Worm (Caenorhabditis elegans): ENCODE measurements around the gene F54D10.4.

The F54D10.4 gene

DNA sequence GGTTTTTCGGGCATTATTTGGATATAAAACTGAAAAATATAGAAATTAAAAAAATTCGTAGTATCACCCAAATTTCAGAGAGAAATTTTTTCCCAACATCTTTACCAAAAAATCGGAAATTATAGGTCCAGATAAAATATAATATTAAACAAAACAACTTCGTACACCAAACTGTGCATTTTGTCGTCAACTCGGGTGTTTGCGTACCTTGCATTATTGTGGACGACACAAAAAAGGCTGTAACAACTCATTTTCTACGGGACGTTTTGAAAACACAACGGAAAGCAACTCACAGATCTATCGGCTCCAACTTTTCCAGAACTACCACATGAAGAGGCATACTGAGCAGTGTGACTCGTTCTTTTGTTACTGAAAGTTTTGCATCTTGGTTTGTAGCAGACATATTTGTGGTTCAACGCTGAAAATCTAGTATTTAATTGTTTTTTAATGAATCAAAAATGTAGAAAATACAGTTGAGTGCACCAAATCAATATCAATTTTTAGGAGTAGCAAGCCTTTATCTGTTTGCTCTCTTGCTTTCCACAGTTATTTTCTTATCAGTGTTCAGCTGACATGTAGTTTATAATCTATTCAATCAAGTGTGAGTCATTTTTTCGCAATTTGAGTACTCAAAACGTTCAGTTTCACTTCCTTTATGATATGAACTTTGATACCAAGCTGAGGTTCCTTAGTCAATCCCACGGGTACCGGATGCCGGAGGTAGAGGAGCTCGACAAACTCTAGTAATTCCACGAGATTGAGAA lies 8.8 kb upstream of the F54D10.4 start (continued):
- TF ChIP-seq unc-98 (GFP tag; IDR thresholded peaks at IDR 0.05) (no peak), nhr-77 (tag; optimal IDR thresholded peaks at IDR 0.05) (no peak), ceh-90 (tag; optimal IDR thresholded peaks at IDR 0.05) (no peak), vab-15 (tag; optimal IDR thresholded peaks at IDR 0.05) (no peak), elt-2 (tag; optimal IDR thresholded peaks at IDR 0.05) (peak; percentile 83), egl-13 (tag; optimal IDR thresholded peaks at IDR 0.05) (no peak), F16B12.6 (tag; optimal IDR thresholded peaks at IDR 0.05) (peak; percentile 79), dpl-1 (GFP tag; optimal IDR thresholded peaks at IDR 0.05) (peak in 2 of 3 experiments; percentile 21 to 53), nhr-85 (tag) (no peak), Y116A8C.19 (tag; optimal IDR thresholded peaks at IDR 0.05; ENCODE audit: borderline replicate concordance) (no peak), lin-14 (GFP tag; optimal IDR thresholded peaks at IDR 0.05) (no peak), ceh-8 (GFP tag; optimal IDR thresholded peaks at IDR 0.05) (no peak), rnt-1 (tag; optimal IDR thresholded peaks at IDR 0.05) (no peak), nhr-28 (tag; optimal IDR thresholded peaks at IDR 0.05) (no peak), ets-5 (GFP tag; IDR thresholded peaks at IDR 0.05) (no peak), irx-1 (tag; optimal IDR thresholded peaks at IDR 0.05) (no peak), ces-1 (GFP tag; optimal IDR thresholded peaks at IDR 0.05) (no peak), nhr-47 (tag; optimal IDR thresholded peaks at IDR 0.05) (peak; percentile 31), fkh-8 (tag; optimal IDR thresholded peaks at IDR 0.05) (no peak), egl-27 (tag; optimal IDR thresholded peaks at IDR 0.05) (no peak), mef-2 (tag; optimal IDR thresholded peaks at IDR 0.05) (no peak), snpc-4 (tag; optimal IDR thresholded peaks at IDR 0.05) (no peak), nhr-90 (tag; optimal IDR thresholded peaks at IDR 0.05; ENCODE audit: poor library complexity) (peak; percentile 15)

DNA sequence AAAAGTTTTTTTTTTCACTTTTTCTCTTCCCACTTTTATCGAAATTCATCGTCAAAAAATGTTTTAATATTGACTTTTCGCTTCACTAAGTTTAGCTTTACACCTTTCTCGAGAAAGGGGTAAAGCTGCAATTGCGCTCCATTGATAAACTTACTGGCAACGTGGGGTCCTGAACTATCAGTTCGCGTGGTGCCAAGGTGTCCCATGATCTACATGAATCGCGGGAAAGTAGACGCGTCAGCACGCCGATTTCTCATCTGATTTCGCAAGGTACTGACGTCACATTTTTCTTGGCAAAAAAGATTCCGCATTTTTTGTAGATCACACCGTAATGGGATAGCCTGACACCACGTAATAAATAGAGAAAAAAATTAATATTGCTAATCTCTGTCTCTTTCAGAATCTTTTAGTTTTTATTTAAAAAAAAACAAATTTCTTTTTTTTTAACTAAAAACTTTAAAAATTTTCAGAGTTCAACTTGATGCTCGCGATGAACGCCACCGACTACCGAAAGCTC lies 5.0 kb upstream of the F54D10.4 start, which contains the start of gene lido-15:
Gene lido-15 (plus strand): TSS at position 467 of the 517 bp plus-strand sequence.
- TF ChIP-seq hlh-4 (tag; optimal IDR thresholded peaks at IDR 0.05) (no peak), unc-86 (tag; optimal IDR thresholded peaks at IDR 0.05) (no peak), lin-39 (tag; optimal IDR thresholded peaks at IDR 0.05) (no peak), efl-1 (optimal IDR thresholded peaks at IDR 0.05) (peak in 1 of 2 experiments; percentile 5), efl-1 (GFP tag; optimal IDR thresholded peaks at IDR 0.05 in 1 of 2) (no peak)

DNA sequence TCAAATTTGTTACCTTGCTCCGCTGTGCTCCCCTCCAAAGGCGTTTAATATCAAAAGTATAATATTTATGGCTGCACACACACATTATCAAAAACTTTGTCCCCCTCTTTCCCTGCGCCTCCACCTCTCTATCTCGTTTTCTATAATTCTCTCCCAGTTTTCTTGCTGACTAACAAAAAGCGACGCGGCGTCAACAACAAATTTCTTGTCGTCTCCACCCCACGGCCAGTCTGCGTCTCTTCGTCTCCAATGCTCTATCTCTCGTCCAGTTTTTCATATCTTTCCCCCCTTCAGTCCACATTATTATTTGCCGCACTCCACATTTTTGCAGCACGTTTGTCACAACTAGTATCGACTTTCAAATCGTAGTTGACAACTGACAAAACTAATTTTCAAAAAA lies 3.7 kb upstream of the F54D10.4 start:
- TF ChIP-seq lin-13 (GFP tag; optimal IDR thresholded peaks at IDR 0.05) (no peak), C04F5.9 (tag; optimal IDR thresholded peaks at IDR 0.05) (no peak), vab-15 (tag; optimal IDR thresholded peaks at IDR 0.05) (no peak), nhr-19 (GFP tag; conservative IDR thresholded peaks at IDR 0.05) (peak; percentile 32; the same call in 1 of the 2 replicates), rnt-1 (tag; optimal IDR thresholded peaks at IDR 0.05) (peak; percentile 30), dsc-1 (tag; optimal IDR thresholded peaks at IDR 0.05) (peak; percentile 24), unc-62 (GFP tag; optimal IDR thresholded peaks at IDR 0.05) (no peak), swsn-7 (tag; optimal IDR thresholded peaks at IDR 0.05) (peak; percentile 27), pag-3 (tag; optimal IDR thresholded peaks at IDR 0.05; ENCODE audit: borderline replicate concordance, insufficient read depth) (no peak), snu-23 (GFP tag; optimal IDR thresholded peaks at IDR 0.05) (peak; percentile 51), efl-3 (GFP tag; optimal IDR thresholded peaks at IDR 0.05) (no peak), fkh-8 (tag; optimal IDR thresholded peaks at IDR 0.05) (peak; percentile 73), lin-35 (GFP tag; optimal IDR thresholded peaks at IDR 0.05) (peak; percentile 44 to 46), zip-4 (GFP tag; optimal IDR thresholded peaks at IDR 0.05) (no peak), C16A3.4 (tag; optimal IDR thresholded peaks at IDR 0.05) (no peak), F16B12.6 (tag; optimal IDR thresholded peaks at IDR 0.05) (peak; percentile 1), egl-27 (tag; optimal IDR thresholded peaks at IDR 0.05) (no peak), mef-2 (tag; optimal IDR thresholded peaks at IDR 0.05) (no peak), tbx-2 (tag; optimal IDR thresholded peaks at IDR 0.05) (peak; percentile 32), nhr-11 (tag; optimal IDR thresholded peaks at IDR 0.05) (peak; percentile 19), dpl-1 (GFP tag; optimal IDR thresholded peaks at IDR 0.05) (peak in 2 of 3 experiments; percentile 17 to 42), lin-14 (GFP tag; optimal IDR thresholded peaks at IDR 0.05) (peak; percentile 85), alr-1 (tag; optimal IDR thresholded peaks at IDR 0.05; ENCODE audit: borderline replicate concordance) (no peak), lsy-2 (tag; optimal IDR thresholded peaks at IDR 0.05) (peak; percentile 37 to 60), nhr-90 (tag; optimal IDR thresholded peaks at IDR 0.05; ENCODE audit: poor library complexity) (peak; percentile 25), xbp-1 (tag; optimal IDR thresholded peaks at IDR 0.05) (peak; percentile 23), mep-1 (tag; optimal IDR thresholded peaks at IDR 0.05) (peak; percentile 59), nhr-85 (tag) (peak; percentile 47), ztf-11 (tag; optimal IDR thresholded peaks at IDR 0.05) (no peak)
